Fruit fly (Drosophila melanogaster): ENCODE measurements around the gene Ir62a.

DNA sequence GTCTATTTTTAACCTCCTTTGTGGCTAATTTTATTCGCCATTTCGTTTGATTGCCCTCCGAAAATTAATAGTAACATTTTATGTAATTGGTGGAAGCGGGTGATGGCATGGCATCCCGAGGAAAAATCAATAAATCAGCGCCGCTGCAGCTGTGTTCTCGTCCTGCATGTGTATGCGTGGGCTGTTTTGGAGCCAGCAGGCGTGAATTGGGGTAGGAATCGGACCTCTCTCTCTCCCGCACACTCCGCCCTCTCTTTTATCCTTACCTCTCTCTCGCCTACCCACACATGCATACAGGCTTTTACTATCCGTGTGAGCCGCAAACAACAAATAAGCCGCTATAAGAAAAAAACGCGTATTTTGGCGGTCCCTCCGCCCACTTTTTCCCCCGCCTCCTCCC, 46.3 kb upstream of the Ir62a start:
- TF ChIP-seq CG6854 (GFP tag; optimal IDR thresholded peaks at IDR 0.05) (no peak), CG17912 (GFP tag; optimal IDR thresholded peaks at IDR 0.05) (no peak), CG18262 (tag; optimal IDR thresholded peaks at IDR 0.05) (no peak), tll (GFP tag; optimal IDR thresholded peaks at IDR 0.05) (no peak), gro (GFP tag; optimal IDR thresholded peaks at IDR 0.05) (no peak)
